Worm (Caenorhabditis elegans) whole organism, L2 larva: ENCODE measurements around the gene rab-6.1.

Experiments used
- C34F6.9 ChIP-seq: fragments of 150-350 bp; optimal IDR thresholded peaks from 2 replicates; lab custom pipeline; 2014; ENCODE audit warnings: missing biosample characterization, missing genetic modification characterization
- F13H6.1 ChIP-seq: sonication (generic microtip); optimal IDR thresholded peaks from 2 replicates; lab custom pipeline; 2016; ENCODE audit warnings: missing genetic modification characterization, missing compliant biosample characterization
- R02D3.7 ChIP-seq: fragments of 150-350 bp; optimal IDR thresholded peaks from 2 replicates; lab custom pipeline; 2014; ENCODE audit warnings: missing biosample characterization, missing genetic modification characterization
- Y55F3AM.14 ChIP-seq: fragments of 200-800 bp; sonication (Bioruptor generic); optimal IDR thresholded peaks from 2 replicates; lab custom pipeline; 2018; ENCODE audit warnings: mild to moderate bottlenecking, missing genetic modification characterization, missing compliant biosample characterization
- ZK546.5 ChIP-seq: sonication (generic microtip); optimal IDR thresholded peaks from 2 replicates; lab custom pipeline; 2017; ENCODE audit warnings: missing biosample characterization, missing genetic modification characterization
- alr-1 ChIP-seq: fragments of 150-350 bp; optimal IDR thresholded peaks from 2 replicates; lab custom pipeline; 2014; ENCODE audit warnings: missing biosample characterization, missing genetic modification characterization
- aly-2 ChIP-seq: fragments of 150-350 bp; optimal IDR thresholded peaks from 2 replicates; lab custom pipeline; 2014; ENCODE audit warnings: missing biosample characterization, missing genetic modification characterization
- ama-1 ChIP-seq: fragments of 150-350 bp; optimal IDR thresholded peaks from 2 replicates; lab custom pipeline; 2018; ENCODE audit warnings: inconsistent platforms
- blmp-1 ChIP-seq: sonication (generic microtip); optimal IDR thresholded peaks from 2 replicates; lab custom pipeline; 2017; ENCODE audit warnings: missing genetic modification characterization, mild to moderate bottlenecking, missing compliant biosample characterization, antibody characterized with exemption, moderate library complexity; ENCODE audit not compliant: insufficient read depth
- ceh-16 ChIP-seq: fragments of 150-350 bp; optimal IDR thresholded peaks from 2 replicates; lab custom pipeline; 2014; ENCODE audit warnings: missing biosample characterization, missing genetic modification characterization
- ceh-82 ChIP-seq: fragments of 150-350 bp; optimal IDR thresholded peaks from 2 replicates; lab custom pipeline; 2014; ENCODE audit warnings: missing biosample characterization, missing genetic modification characterization
- crh-2 ChIP-seq: sonication (generic microtip); optimal IDR thresholded peaks from 2 replicates; lab custom pipeline; 2017; ENCODE audit warnings: missing biosample characterization, missing genetic modification characterization
- dmd-4 ChIP-seq: sonication (generic microtip); optimal IDR thresholded peaks from 2 replicates; lab custom pipeline; 2017; ENCODE audit warnings: missing biosample characterization, missing genetic modification characterization
- egl-27 ChIP-seq: sonication (generic microtip); optimal IDR thresholded peaks from 3 replicates; lab custom pipeline; 2017; ENCODE audit warnings: missing biosample characterization, missing genetic modification reagents, missing genetic modification characterization
- elt-1 ChIP-seq: fragments of 150-350 bp; optimal IDR thresholded peaks from 2 replicates; lab custom pipeline; 2014; ENCODE audit warnings: missing biosample characterization, missing genetic modification characterization
- elt-3 ChIP-seq: sonication (generic microtip); optimal IDR thresholded peaks from 2 replicates; lab custom pipeline; 2017; ENCODE audit warnings: missing biosample characterization, missing genetic modification characterization
- fos-1 ChIP-seq: fragments of 150-350 bp; optimal IDR thresholded peaks from 2 replicates; lab custom pipeline; 2014; ENCODE audit warnings: missing biosample characterization, missing genetic modification characterization
- gmeb-1 ChIP-seq: fragments of 150-350 bp; optimal IDR thresholded peaks from 2 replicates; lab custom pipeline; 2014; ENCODE audit warnings: missing biosample characterization, missing genetic modification characterization
- lin-11 ChIP-seq: fragments of 150-350 bp; sonication (generic microtip); optimal IDR thresholded peaks from 2 replicates; lab custom pipeline; 2014; ENCODE audit warnings: missing biosample characterization, missing genetic modification characterization, inconsistent platforms, mixed read lengths
- lin-13 ChIP-seq: fragments of 150-350 bp; optimal IDR thresholded peaks from 2 replicates; lab custom pipeline; 2014; ENCODE audit warnings: missing biosample characterization, missing genetic modification reagents, missing genetic modification characterization
- lin-39 ChIP-seq: fragments of 150-350 bp; optimal IDR thresholded peaks from 2 replicates; lab custom pipeline; 2014; ENCODE audit warnings: missing biosample characterization, missing genetic modification reagents, missing genetic modification characterization
- lsy-2 ChIP-seq, 2 experiments: fragments of 150-350 bp in 1 of 2; sonication (generic microtip) in 1 of 2; optimal IDR thresholded peaks; 2 replicates each; lab custom pipeline; 2014 to 2017; ENCODE audit warnings: missing biosample characterization in 2 of 2, missing genetic modification characterization in 2 of 2
- mab-5 ChIP-seq: fragments of 150-350 bp; optimal IDR thresholded peaks from 2 replicates; lab custom pipeline; 2014; ENCODE audit warnings: missing biosample characterization, missing genetic modification characterization
- mbf-1 ChIP-seq: sonication (generic microtip); optimal IDR thresholded peaks from 2 replicates; lab custom pipeline; 2017; ENCODE audit warnings: missing biosample characterization, missing genetic modification characterization
- mdl-1 ChIP-seq, 2 experiments: fragments of 150-350 bp in 1 of 2; sonication (generic microtip) in 1 of 2; optimal IDR thresholded peaks; 2 replicates each; lab custom pipeline; 2017; ENCODE audit warnings: missing biosample characterization in 2 of 2, missing genetic modification characterization in 2 of 2
- nhr-10 ChIP-seq: sonication (generic microtip); optimal IDR thresholded peaks from 2 replicates; lab custom pipeline; 2017; ENCODE audit warnings: missing biosample characterization, missing genetic modification characterization
- nhr-11 ChIP-seq: fragments of 150-350 bp; optimal IDR thresholded peaks from 2 replicates; lab custom pipeline; 2014; ENCODE audit warnings: missing biosample characterization, missing genetic modification characterization
- nhr-12 ChIP-seq: fragments of 150-350 bp; optimal IDR thresholded peaks from 2 replicates; lab custom pipeline; 2014; ENCODE audit warnings: missing biosample characterization, missing genetic modification characterization
- nhr-129 ChIP-seq: fragments of 150-350 bp; optimal IDR thresholded peaks from 2 replicates; lab custom pipeline; 2014; ENCODE audit warnings: missing biosample characterization, missing genetic modification characterization
- nhr-21 ChIP-seq: fragments of 150-350 bp; optimal IDR thresholded peaks from 2 replicates; lab custom pipeline; 2014; ENCODE audit warnings: missing biosample characterization, missing genetic modification characterization
- nhr-23 ChIP-seq: fragments of 150-350 bp; optimal IDR thresholded peaks from 2 replicates; lab custom pipeline; 2014; ENCODE audit warnings: missing biosample characterization, missing genetic modification reagents, missing genetic modification characterization
- nhr-237 ChIP-seq: fragments of 150-350 bp; optimal IDR thresholded peaks from 2 replicates; lab custom pipeline; 2014; ENCODE audit warnings: missing biosample characterization, missing genetic modification characterization
- nhr-25 ChIP-seq: fragments of 150-350 bp; sonication (generic microtip); optimal IDR thresholded peaks from 3 replicates; lab custom pipeline; 2014; ENCODE audit warnings: missing biosample characterization, missing genetic modification characterization
- nhr-6 ChIP-seq: fragments of 150-350 bp; optimal IDR thresholded peaks from 2 replicates; lab custom pipeline; 2014; ENCODE audit warnings: missing biosample characterization, missing genetic modification characterization
- nhr-77 ChIP-seq: fragments of 150-350 bp; optimal IDR thresholded peaks from 2 replicates; lab custom pipeline; 2014; ENCODE audit warnings: missing biosample characterization, missing genetic modification characterization
- peb-1 ChIP-seq: fragments of 150-350 bp; optimal IDR thresholded peaks from 2 replicates; lab custom pipeline; 2014; ENCODE audit warnings: missing biosample characterization, missing genetic modification characterization
- sem-4 ChIP-seq: fragments of 150-350 bp; optimal IDR thresholded peaks from 2 replicates; lab custom pipeline; 2014; ENCODE audit warnings: missing biosample characterization, missing genetic modification reagents, missing genetic modification characterization
- skn-1 ChIP-seq: sonication (generic microtip); optimal IDR thresholded peaks from 2 replicates; lab custom pipeline; 2017; ENCODE audit warnings: missing biosample characterization, missing genetic modification characterization
- sma-3 ChIP-seq: sonication (generic microtip); optimal IDR thresholded peaks from 2 replicates; lab custom pipeline; 2016; ENCODE audit warnings: missing genetic modification reagents, missing genetic modification characterization, missing compliant biosample characterization
- sma-9 ChIP-seq, 2 experiments: fragments of 150-350 bp in 1 of 2; sonication (generic microtip) in 1 of 2; optimal IDR thresholded peaks; 2 replicates each; lab custom pipeline; 2014 to 2016; ENCODE audit warnings: missing genetic modification characterization in 2 of 2, mild to moderate bottlenecking in 1 of 2, missing biosample characterization in 1 of 2, missing compliant biosample characterization in 1 of 2, missing genetic modification reagents in 1 of 2, moderate library complexity in 1 of 2
- snpc-4 ChIP-seq: fragments of 150-350 bp; optimal IDR thresholded peaks from 2 replicates; lab custom pipeline; 2014; ENCODE audit warnings: missing biosample characterization, missing genetic modification characterization
- unc-39 ChIP-seq: fragments of 150-350 bp; optimal IDR thresholded peaks from 2 replicates; lab custom pipeline; 2014; ENCODE audit warnings: missing biosample characterization, missing genetic modification characterization
- unc-55 ChIP-seq: fragments of 150-350 bp; sonication (generic microtip); optimal IDR thresholded peaks from 3 replicates; lab custom pipeline; 2014; ENCODE audit warnings: missing biosample characterization, missing genetic modification reagents, missing genetic modification characterization
- unc-62 ChIP-seq: fragments of 150-350 bp; optimal IDR thresholded peaks from 2 replicates; lab custom pipeline; 2014; ENCODE audit warnings: missing biosample characterization, missing genetic modification reagents, missing genetic modification characterization
- zag-1 ChIP-seq: fragments of 150-350 bp; optimal IDR thresholded peaks from 2 replicates; lab custom pipeline; 2014; ENCODE audit warnings: missing biosample characterization, missing genetic modification characterization
- ztf-1 ChIP-seq: fragments of 200-800 bp; sonication (Bioruptor generic); conservative IDR thresholded peaks from 2 replicates; pipeline ENCODE4 v1.3.6; 2022; ENCODE audit warnings: missing genetic modification characterization, missing compliant biosample characterization
- ztf-11 ChIP-seq: sonication (generic microtip); optimal IDR thresholded peaks from 2 replicates; lab custom pipeline; 2017; ENCODE audit warnings: missing biosample characterization, missing genetic modification characterization
- ztf-4 ChIP-seq: fragments of 150-350 bp; optimal IDR thresholded peaks from 2 replicates; lab custom pipeline; 2014; ENCODE audit warnings: missing biosample characterization, missing genetic modification characterization

rab-6.1 gene

DNA sequence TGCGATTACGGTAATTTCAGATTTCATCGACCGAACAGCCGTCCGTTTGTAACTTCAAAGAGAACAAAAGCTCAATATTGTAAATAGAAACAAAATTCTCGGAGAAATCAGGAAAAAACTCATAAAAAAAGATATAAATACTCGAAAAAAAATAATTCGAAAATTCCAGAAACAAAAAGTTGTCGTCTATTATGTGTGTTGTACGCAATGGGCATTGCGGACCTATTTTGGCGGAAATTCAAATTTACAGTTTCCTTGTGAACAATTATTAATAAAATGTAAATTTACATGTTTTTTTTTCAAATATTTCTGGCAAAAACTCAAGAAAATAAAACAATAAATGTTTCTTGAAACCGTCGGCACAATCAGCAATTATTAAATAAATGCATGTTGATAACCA is 20.3 kb downstream of the rab-6.1 start:
- no peak for TF ChIP-seq nhr-237
- TF ChIP-seq nhr-6, result no peak
- TF ChIP-seq lin-39 (tag; lab: Kevin White, UChicago), result no peak
- TF ChIP-seq nhr-11 (tag; lab: Kevin White, UChicago), result no peak
- TF ChIP-seq egl-27 (tag; lab: Kevin White, UChicago), result no peak
- no peak for TF ChIP-seq aly-2
- no peak for TF ChIP-seq C34F6.9 (tag; lab: Kevin White, UChicago)
- TF ChIP-seq ztf-11 (tag; lab: Kevin White, UChicago), result no peak
- no peak for TF ChIP-seq nhr-10 (tag; lab: Kevin White, UChicago)
- no peak for TF ChIP-seq nhr-21 (tag; lab: Kevin White, UChicago)
- no peak for TF ChIP-seq mbf-1 (tag; lab: Kevin White, UChicago)
- no peak for TF ChIP-seq nhr-23 (tag; lab: Kevin White, UChicago)
- no peak for TF ChIP-seq lin-11 (tag; lab: Kevin White, UChicago)

DNA sequence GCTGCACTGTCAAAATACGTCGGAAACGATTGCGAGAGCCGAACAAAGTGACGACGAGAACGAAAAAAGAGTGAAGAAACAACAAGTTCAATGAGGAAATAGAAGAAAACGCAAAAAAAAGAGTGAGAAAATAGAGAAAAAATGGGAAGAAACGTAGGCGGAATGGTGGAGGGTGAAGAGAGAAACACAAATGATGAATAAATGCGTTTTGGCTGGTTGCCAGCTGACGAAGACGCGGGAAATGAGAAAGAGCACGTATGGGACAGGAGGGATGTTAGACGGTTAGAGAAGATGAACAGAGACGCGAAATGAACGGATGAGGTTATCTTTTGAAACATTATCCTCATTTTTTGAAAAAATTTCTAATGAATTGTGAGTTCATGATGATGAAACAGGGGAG is 20.8 kb downstream of the rab-6.1 start:
- TF ChIP-seq peb-1 (tag; lab: Kevin White, UChicago) (no peak), nhr-129 (peak; percentile 90), ama-1 (lab: Kevin White, UChicago) (no peak), F13H6.1 (peak; percentile 90), ztf-1 (GFP tag; lab: Robert Waterston, UW) (no peak), nhr-25 (tag; lab: Kevin White, UChicago) (peak; percentile 38), mab-5 (tag; lab: Kevin White, UChicago) (peak; percentile 21), elt-3 (no peak), egl-27 (tag; lab: Kevin White, UChicago) (peak; percentile 59), nhr-11 (tag; lab: Kevin White, UChicago) (no peak), ceh-82 (no peak), nhr-21 (tag; lab: Kevin White, UChicago) (no peak), mdl-1 (tag; optimal IDR thresholded peaks at IDR 0.05; lab: Kevin White, UChicago) (peak in 1 of 2 experiments; percentile 37), aly-2 (no peak), nhr-6 (peak; percentile 63), sma-3 (GFP tag; lab: Kevin White, UChicago) (peak; percentile 4), lin-39 (tag; lab: Kevin White, UChicago) (no peak), mbf-1 (tag; lab: Kevin White, UChicago) (no peak), ztf-11 (tag; lab: Kevin White, UChicago) (no peak), sma-9 (GFP tag; optimal IDR thresholded peaks at IDR 0.05; lab: Kevin White, UChicago) (peak; percentile 83), sma-9 (tag; optimal IDR thresholded peaks at IDR 0.05; lab: Kevin White, UChicago) (no peak), R02D3.7 (no peak), nhr-10 (tag; lab: Kevin White, UChicago) (no peak), Y55F3AM.14 (GFP tag; lab: Kevin White, UChicago) (no peak), nhr-23 (tag; lab: Kevin White, UChicago) (no peak), lin-13 (GFP tag; lab: Kevin White, UChicago) (peak; percentile 46), unc-62 (no peak), sem-4 (tag; lab: Kevin White, UChicago) (peak; percentile 61), ZK546.5 (tag; lab: Kevin White, UChicago) (no peak), unc-55 (peak; percentile 87), skn-1 (tag; lab: Kevin White, UChicago) (no peak), crh-2 (peak; percentile 77), gmeb-1 (no peak), ztf-4 (tag; lab: Kevin White, UChicago) (peak; percentile 82), alr-1 (no peak), fos-1 (peak; percentile 40), ceh-16 (tag; lab: Kevin White, UChicago) (no peak), elt-1 (tag; lab: Kevin White, UChicago) (no peak), C34F6.9 (tag; lab: Kevin White, UChicago) (peak; percentile 85), snpc-4 (tag; lab: Kevin White, UChicago) (no peak), lin-11 (tag; lab: Kevin White, UChicago) (peak; percentile 36), nhr-77 (tag; lab: Kevin White, UChicago) (no peak), lsy-2 (tag; optimal IDR thresholded peaks at IDR 0.05; lab: Kevin White, UChicago) (peak in 1 of 2 experiments; percentile 78), blmp-1 (no peak), zag-1 (peak; percentile 69), nhr-12 (tag; lab: Kevin White, UChicago) (no peak), unc-39 (tag; lab: Kevin White, UChicago) (no peak), dmd-4 (tag; lab: Kevin White, UChicago) (no peak), nhr-237 (no peak)
- TF ChIP-seq, all 48 proteins: peak for 19
